Worm (Caenorhabditis elegans) whole organism, L1 larva: Measurements from ENCODE around the gene flp-18.

Experiments used
- aha-1 ChIP-seq: fragments of 150-350 bp; optimal IDR thresholded peaks from 2 replicates; lab custom pipeline; 2014; ENCODE audit warnings: missing biosample characterization, missing genetic modification characterization
- ama-1 ChIP-seq: fragments of 150-350 bp; optimal IDR thresholded peaks from 2 replicates; lab custom pipeline; 2014
- lin-39 ChIP-seq: fragments of 150-350 bp; optimal IDR thresholded peaks from 2 replicates; lab custom pipeline; 2014; ENCODE audit warnings: missing biosample characterization, missing genetic modification reagents, missing genetic modification characterization
- mef-2 ChIP-seq: fragments of 150-350 bp; optimal IDR thresholded peaks from 2 replicates; lab custom pipeline; 2014; ENCODE audit warnings: missing biosample characterization, missing genetic modification characterization
- nhr-20 ChIP-seq: sonication (generic microtip); optimal IDR thresholded peaks from 2 replicates; lab custom pipeline; 2016; ENCODE audit warnings: mild to moderate bottlenecking, missing genetic modification characterization, missing compliant biosample characterization
- nhr-28 ChIP-seq: fragments of 150-350 bp; optimal IDR thresholded peaks from 2 replicates; lab custom pipeline; 2014; ENCODE audit warnings: missing biosample characterization, missing genetic modification characterization
- nhr-90 ChIP-seq: sonication (generic microtip); optimal IDR thresholded peaks from 2 replicates; lab custom pipeline; 2016; ENCODE audit warnings: mild to moderate bottlenecking, missing genetic modification characterization, missing compliant biosample characterization; ENCODE audit not compliant: poor library complexity
- rnt-1 ChIP-seq: sonication (generic microtip); optimal IDR thresholded peaks from 2 replicates; lab custom pipeline; 2016; ENCODE audit warnings: mild to moderate bottlenecking, missing genetic modification characterization, moderate library complexity, missing compliant biosample characterization
- tbx-2 ChIP-seq: sonication (generic microtip); optimal IDR thresholded peaks from 2 replicates; lab custom pipeline; 2016; ENCODE audit warnings: missing genetic modification characterization, missing compliant biosample characterization
- unc-62 ChIP-seq: fragments of 150-350 bp; optimal IDR thresholded peaks from 2 replicates; lab custom pipeline; 2014; ENCODE audit warnings: missing biosample characterization, missing genetic modification reagents, missing genetic modification characterization
- ztf-11 ChIP-seq, 2 experiments: sonication (generic microtip); optimal IDR thresholded peaks; 2 replicates each; lab custom pipeline; 2016 to 2017; ENCODE audit warnings: missing genetic modification characterization in 2 of 2, missing biosample characterization in 1 of 2, missing compliant biosample characterization in 1 of 2

DNA sequence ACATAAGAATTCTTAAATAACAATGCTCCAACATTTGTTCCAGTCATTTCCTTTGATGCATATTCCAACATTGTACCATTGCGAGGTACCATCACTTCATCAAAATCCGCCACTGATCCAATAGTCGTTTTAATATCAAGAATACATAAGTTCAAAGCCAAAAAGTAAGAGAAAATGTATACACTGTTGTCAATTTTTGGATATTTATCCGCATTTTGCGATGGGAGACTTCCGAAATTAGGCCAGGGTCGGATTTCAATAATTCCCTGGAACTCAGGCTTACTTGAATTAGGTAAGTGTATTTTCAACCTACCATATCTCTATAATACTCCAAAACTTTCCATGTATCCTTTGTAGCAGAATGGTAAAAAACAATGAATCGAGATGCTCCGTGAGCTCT lies 15.8 kb upstream of the flp-18 start, which contains the start of gene M02F4.2:
- TF ChIP-seq nhr-28, result no peak
- no peak for TF ChIP-seq ama-1 (lab: Kevin White, UChicago)
- no peak for TF ChIP-seq nhr-20 (tag; lab: Kevin White, UChicago)
- TF ChIP-seq unc-62 (GFP tag; lab: Kevin White, UChicago), result no peak
- no peak for TF ChIP-seq rnt-1 (tag; lab: Kevin White, UChicago)
- TF ChIP-seq lin-39, result no peak
- TF ChIP-seq nhr-90, result no peak
- no peak for TF ChIP-seq aha-1 (tag; lab: Kevin White, UChicago)
- TF ChIP-seq ztf-11 (tag; optimal IDR thresholded peaks at IDR 0.05; lab: Kevin White, UChicago), result no peak
- no peak for TF ChIP-seq mef-2
- TF ChIP-seq tbx-2, result no peak
